Worm (Caenorhabditis elegans) whole organism, early embryonic: ENCODE data around the gene Y113G7A.12.

Experiments
- B0310.2 ChIP-seq: sonication (generic microtip); optimal IDR thresholded peaks from 2 replicates; lab custom pipeline; 2016; ENCODE audit warnings: mild to moderate bottlenecking, missing genetic modification characterization, missing compliant biosample characterization
- F13C5.2 ChIP-seq: sonication (generic microtip); optimal IDR thresholded peaks from 2 replicates; lab custom pipeline; 2017; ENCODE audit warnings: mild to moderate bottlenecking, missing genetic modification characterization, inconsistent platforms, missing compliant biosample characterization
- aly-1 ChIP-seq: sonication (generic microtip); optimal IDR thresholded peaks from 2 replicates; lab custom pipeline; 2016; ENCODE audit warnings: missing genetic modification characterization, missing compliant biosample characterization
- ama-1 ChIP-seq: fragments of 150-350 bp; optimal IDR thresholded peaks from 2 replicates; lab custom pipeline; 2014
- ceh-13 ChIP-seq: fragments of 200-800 bp; sonication (Bioruptor generic); optimal IDR thresholded peaks from 2 replicates; lab custom pipeline; 2018; ENCODE audit warnings: mild to moderate bottlenecking, missing genetic modification characterization, missing compliant biosample characterization
- ceh-36 ChIP-seq: sonication (generic microtip); optimal IDR thresholded peaks from 2 replicates; lab custom pipeline; 2016; ENCODE audit warnings: missing genetic modification characterization, inconsistent platforms, missing compliant biosample characterization
- ets-7 ChIP-seq: sonication (generic microtip); optimal IDR thresholded peaks from 2 replicates; lab custom pipeline; 2016; ENCODE audit warnings: missing genotype, missing genetic modification characterization, missing compliant biosample characterization
- flt-1 ChIP-seq: fragments of 200-800 bp; sonication (Bioruptor generic); IDR thresholded peaks from 2 replicates; pipeline ENCODE4 v1.3.6; 2022; ENCODE audit warnings: missing genetic modification characterization, missing compliant biosample characterization
- hmbx-1 ChIP-seq: sonication (generic microtip); optimal IDR thresholded peaks from 2 replicates; lab custom pipeline; 2016; ENCODE audit warnings: mild to moderate bottlenecking, missing genetic modification characterization, missing compliant biosample characterization
- hmg-4 ChIP-seq: fragments of 200-800 bp; sonication (Bioruptor generic); optimal IDR thresholded peaks from 2 replicates; lab custom pipeline; 2018; ENCODE audit warnings: mild to moderate bottlenecking, missing genetic modification characterization, missing compliant biosample characterization
- hnd-1 ChIP-seq: sonication (generic microtip); optimal IDR thresholded peaks from 2 replicates; lab custom pipeline; 2016; ENCODE audit warnings: missing genetic modification characterization, missing compliant biosample characterization
- pes-1 ChIP-seq: fragments of 200-800 bp; sonication (Bioruptor generic); IDR thresholded peaks from 2 replicates; pipeline ENCODE4 v1.3.6; 2022; ENCODE audit warnings: missing genetic modification reagents, missing genetic modification characterization, missing compliant biosample characterization
- scrt-1 ChIP-seq: fragments of 200-800 bp; sonication (Bioruptor generic); IDR thresholded peaks from 2 replicates; pipeline ENCODE4 v1.3.6; 2022; ENCODE audit warnings: missing genetic modification characterization, missing compliant biosample characterization
- sea-1 ChIP-seq: fragments of 200-800 bp; sonication (Bioruptor generic); conservative IDR thresholded peaks from 2 replicates; pipeline ENCODE4 v1.3.6; 2022; ENCODE audit warnings: missing genetic modification characterization, missing compliant biosample characterization
- tbx-11 ChIP-seq: fragments of 200-800 bp; sonication (Bioruptor generic); IDR thresholded peaks from 2 replicates; pipeline ENCODE4 v1.3.6; 2022; ENCODE audit warnings: missing genetic modification characterization, missing compliant biosample characterization
- tbx-37 ChIP-seq: fragments of 200-800 bp; sonication (Bioruptor generic); conservative IDR thresholded peaks from 2 replicates; pipeline ENCODE4 v1.3.6; 2022; ENCODE audit warnings: missing genetic modification reagents, missing genetic modification characterization, missing compliant biosample characterization
- tra-4 ChIP-seq: sonication (generic microtip); optimal IDR thresholded peaks from 2 replicates; lab custom pipeline; 2017; ENCODE audit warnings: missing genetic modification characterization, missing compliant biosample characterization

Y113G7A.12 gene

DNA sequence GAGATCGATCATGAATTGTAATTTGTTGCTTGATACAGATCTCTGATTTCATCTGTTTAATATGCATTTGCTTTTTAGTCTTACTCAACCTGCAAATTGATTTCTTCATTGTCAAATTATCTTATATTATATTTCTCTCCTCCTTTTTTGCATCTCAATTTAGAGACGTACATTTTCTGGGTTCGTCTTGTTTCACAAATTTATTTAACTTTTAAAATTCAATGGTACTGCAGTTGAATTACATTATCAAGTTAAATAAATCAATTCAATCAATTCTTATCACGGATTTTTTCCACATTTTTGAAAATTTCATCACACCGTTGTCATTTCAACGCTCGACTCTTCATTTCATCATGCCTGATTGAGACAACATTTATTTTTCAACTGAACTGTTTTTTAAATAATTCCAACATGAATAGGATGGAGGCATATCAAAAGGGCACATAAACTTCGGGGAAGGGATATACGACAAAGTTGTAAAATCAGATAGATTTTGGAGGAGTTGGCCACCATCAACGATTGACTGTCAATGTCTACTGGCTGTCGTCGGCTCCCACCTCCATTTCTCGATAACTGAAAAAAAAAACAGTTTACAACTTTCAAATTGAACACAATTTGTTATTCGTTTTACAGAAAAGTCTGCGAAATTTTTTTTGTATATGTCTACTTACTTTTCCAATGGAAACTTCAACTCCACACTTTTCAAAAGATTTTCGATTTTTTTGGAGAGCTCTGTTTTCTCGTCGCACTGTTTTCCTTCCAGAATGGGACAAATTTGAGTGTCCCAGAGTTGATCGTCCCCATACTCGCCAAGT lies 20.1 kb downstream of the Y113G7A.12 start:
- TF ChIP-seq scrt-1 (GFP tag; lab: Robert Waterston, UW), result no peak
- no peak for TF ChIP-seq hmg-4 (GFP tag; lab: Kevin White, UChicago)
- no peak for TF ChIP-seq aly-1
- TF ChIP-seq flt-1 (GFP tag; lab: Robert Waterston, UW), result no peak
- no peak for TF ChIP-seq ceh-13
- TF ChIP-seq tra-4 (tag; lab: Kevin White, UChicago), result no peak
- no peak for TF ChIP-seq sea-1 (GFP tag; lab: Robert Waterston, UW)
- no peak for TF ChIP-seq ceh-36 (tag; lab: Kevin White, UChicago)
- TF ChIP-seq tbx-11 (GFP tag; lab: Robert Waterston, UW), result no peak
- TF ChIP-seq F13C5.2 (tag; lab: Kevin White, UChicago), result no peak
- TF ChIP-seq B0310.2 (tag; lab: Kevin White, UChicago), result no peak
- TF ChIP-seq tbx-37 (GFP tag; lab: Robert Waterston, UW), result no peak
- no peak for TF ChIP-seq hmbx-1 (tag; lab: Kevin White, UChicago)

DNA sequence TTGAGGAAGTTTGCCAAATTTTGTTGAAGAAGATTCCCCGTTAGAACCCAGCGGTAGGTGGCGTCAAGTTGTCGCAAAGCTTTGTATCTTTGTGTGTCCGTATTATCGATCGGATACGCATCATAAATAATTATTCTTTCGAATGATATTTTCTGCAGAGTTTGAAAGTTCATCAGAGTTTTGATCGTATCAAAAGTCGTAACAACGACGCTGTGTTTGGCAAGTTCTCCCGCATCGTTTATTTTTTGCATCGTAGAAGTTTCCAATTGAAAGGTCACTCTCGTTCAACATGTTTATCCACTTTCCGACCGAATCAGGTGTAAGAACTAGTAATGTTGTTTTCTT lies 20.7 kb downstream of the Y113G7A.12 start:
- TF ChIP-seq ets-7 (tag; lab: Kevin White, UChicago) (no peak), aly-1 (no peak), scrt-1 (GFP tag; lab: Robert Waterston, UW) (no peak), pes-1 (GFP tag; lab: Robert Waterston, UW) (no peak), ama-1 (no peak), hmg-4 (GFP tag; lab: Kevin White, UChicago) (no peak), tra-4 (tag; lab: Kevin White, UChicago) (no peak), hnd-1 (tag; lab: Kevin White, UChicago) (no peak), tbx-37 (GFP tag; lab: Robert Waterston, UW) (no peak), B0310.2 (tag; lab: Kevin White, UChicago) (no peak), sea-1 (GFP tag; lab: Robert Waterston, UW) (no peak), hmbx-1 (tag; lab: Kevin White, UChicago) (no peak), tbx-11 (GFP tag; lab: Robert Waterston, UW) (no peak), ceh-36 (tag; lab: Kevin White, UChicago) (no peak)

DNA sequence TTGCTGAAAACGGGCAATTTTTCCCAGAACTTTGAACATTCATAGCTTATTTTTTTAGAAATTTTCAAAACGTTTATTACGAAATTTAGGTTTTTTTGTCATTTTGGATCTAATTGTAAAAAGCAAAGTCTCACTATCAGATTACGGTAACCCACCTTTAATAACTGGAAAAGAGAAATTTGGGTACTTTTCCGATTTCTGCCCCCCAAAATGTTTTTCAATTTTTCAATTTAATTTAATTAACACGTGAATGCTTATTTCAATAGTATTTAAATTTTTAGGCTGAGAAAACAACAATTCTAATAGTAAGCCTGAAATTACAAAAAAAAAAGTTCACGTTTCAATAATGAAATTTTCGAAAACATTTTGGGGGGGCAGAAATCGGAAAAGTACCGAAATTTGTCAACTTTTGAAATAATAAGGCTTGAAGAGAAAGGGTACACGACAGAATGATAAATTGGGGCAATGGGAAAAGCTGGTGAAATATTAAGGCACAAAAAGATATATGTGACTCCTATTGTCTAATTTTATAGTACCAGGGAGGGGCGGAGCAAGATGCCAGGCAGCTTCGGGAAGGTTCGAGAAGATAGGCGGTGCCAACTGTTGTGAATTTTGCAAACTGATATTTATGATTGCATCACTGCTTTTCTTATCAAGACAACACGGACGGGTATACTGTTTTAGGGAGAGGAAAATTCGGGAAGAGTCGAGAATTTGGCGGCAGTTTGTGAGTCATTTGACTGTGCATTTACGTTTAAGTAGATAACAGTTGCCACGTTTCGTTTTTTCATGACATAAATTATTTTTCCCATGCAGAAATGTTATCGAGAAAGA lies 21.9 kb downstream of the Y113G7A.12 start, which contains the start of gene F19B2.5:
F19B2.5 (minus strand) TSS at position 107 of the 834 bp plus-strand sequence.
- TF ChIP-seq flt-1 (GFP tag; lab: Robert Waterston, UW), result no peak
- no peak for TF ChIP-seq aly-1
- no peak for TF ChIP-seq ets-7 (tag; lab: Kevin White, UChicago)
- TF ChIP-seq B0310.2 (tag; lab: Kevin White, UChicago), result no peak
- no peak for TF ChIP-seq hmg-4 (GFP tag; lab: Kevin White, UChicago)
- TF ChIP-seq tbx-37 (GFP tag; lab: Robert Waterston, UW), result no peak
- TF ChIP-seq tra-4 (tag; lab: Kevin White, UChicago), result no peak
- no peak for TF ChIP-seq hnd-1 (tag; lab: Kevin White, UChicago)

DNA sequence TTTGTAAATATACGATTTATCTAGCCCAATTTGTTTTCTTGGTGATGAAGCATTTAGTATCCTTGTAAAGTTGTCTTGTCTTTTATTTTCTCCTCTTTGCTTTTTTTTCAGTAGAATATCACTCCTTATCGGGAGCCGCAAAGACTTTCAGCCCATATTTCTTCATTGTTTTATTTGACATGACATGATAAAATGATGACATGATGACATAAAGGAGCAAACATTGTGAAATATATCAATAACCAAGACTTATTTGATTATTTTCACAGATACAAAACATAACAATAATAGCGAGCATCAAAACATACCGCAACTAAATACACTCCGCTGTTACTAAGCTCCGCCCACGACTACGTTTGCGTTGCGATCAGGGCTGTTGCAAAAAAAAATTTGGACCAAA lies 23.4 kb downstream of the Y113G7A.12 start:
- TF ChIP-seq hnd-1 (tag; lab: Kevin White, UChicago) (no peak), hmbx-1 (tag; lab: Kevin White, UChicago) (no peak), aly-1 (no peak), pes-1 (GFP tag; lab: Robert Waterston, UW) (no peak), B0310.2 (tag; lab: Kevin White, UChicago) (no peak), ama-1 (no peak), flt-1 (GFP tag; lab: Robert Waterston, UW) (no peak), scrt-1 (GFP tag; lab: Robert Waterston, UW) (no peak), ceh-13 (no peak), sea-1 (GFP tag; lab: Robert Waterston, UW) (no peak), hmg-4 (GFP tag; lab: Kevin White, UChicago) (no peak)

DNA sequence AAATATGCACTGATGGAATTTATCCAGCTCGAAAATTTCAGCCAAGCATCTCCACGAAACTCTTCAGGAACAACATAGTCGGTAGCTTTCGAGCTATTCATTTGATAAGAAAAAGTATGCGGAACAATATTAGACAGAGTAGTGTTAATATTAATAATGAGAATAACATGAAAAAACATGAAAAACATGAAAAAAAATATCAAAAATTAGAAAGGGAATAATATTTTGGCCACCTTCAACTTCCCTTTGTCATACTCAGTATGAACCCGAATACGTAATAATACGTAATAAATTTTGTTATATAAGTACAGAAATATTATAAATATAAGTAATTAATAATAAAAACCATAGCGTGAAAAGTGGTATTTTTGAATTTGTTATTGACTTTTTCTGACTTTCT lies 29.6 kb downstream of the Y113G7A.12 start, which contains the start of gene srw-39:
srw-39 (minus strand) TSS at position 101 of the 400 bp plus-strand sequence.
- TF ChIP-seq F13C5.2 (tag; lab: Kevin White, UChicago), result no peak

DNA sequence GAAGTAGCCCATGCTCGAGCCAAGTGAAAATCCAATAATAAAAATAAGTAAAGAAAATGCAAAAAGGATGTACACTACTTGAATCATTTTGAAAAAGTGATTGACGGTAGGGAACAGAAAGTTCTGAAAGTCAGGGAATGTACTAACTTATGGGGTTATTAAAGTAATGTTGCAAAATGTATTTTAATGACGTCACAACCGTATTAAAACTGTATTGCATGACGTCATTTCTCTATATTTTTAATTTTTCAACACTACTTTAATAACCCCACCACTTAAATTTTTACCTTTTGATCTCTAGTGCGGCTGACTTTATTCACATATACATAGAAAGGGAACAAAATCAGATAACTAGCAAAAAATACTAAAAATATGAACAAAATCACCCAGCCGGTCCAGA lies 39.9 kb downstream of the Y113G7A.12 start:
- TF ChIP-seq B0310.2 (tag; lab: Kevin White, UChicago) (no peak), hmbx-1 (tag; lab: Kevin White, UChicago) (no peak)

DNA sequence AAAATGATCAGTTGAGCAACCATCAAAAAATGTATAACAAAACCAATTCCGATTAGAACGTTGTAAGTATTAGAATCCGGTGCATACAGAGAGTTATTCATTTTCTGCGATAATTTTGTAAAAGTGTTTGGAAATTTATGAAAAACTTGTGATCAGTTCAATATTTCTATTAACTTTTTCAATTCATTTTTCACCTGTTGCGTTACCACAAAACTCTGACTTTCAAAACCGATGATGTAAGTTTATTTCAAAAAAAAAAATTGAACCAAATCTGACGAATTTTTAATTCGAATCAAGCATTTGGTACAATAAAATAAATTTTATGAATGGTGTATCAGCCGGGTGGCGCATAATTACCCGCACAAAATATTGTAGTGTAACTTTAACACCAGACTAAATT lies 44.2 kb downstream of the Y113G7A.12 start, which contains the start of gene srz-16:
srz-16 (minus strand) TSS at position 101 of the 400 bp plus-strand sequence.
- no peak for TF ChIP-seq F13C5.2 (tag; lab: Kevin White, UChicago)
- TF ChIP-seq hnd-1 (tag; lab: Kevin White, UChicago), result no peak
- TF ChIP-seq pes-1 (GFP tag; lab: Robert Waterston, UW), result no peak
